Fruit fly (Drosophila melanogaster) whole organism, adult: ENCODE measurements around the gene CG13924.
A peak's percentile ranks its signal among the peaks of the same experiment; 100 is the strongest.

Experiments
- CG11617 ChIP-seq: fragments of 200-800 bp; sonication (Bioruptor generic); optimal IDR thresholded peaks from 2 replicates; lab custom pipeline; 2017; ENCODE audit warnings: mild to moderate bottlenecking, missing biosample characterization, missing genetic modification reagents, missing genetic modification characterization
- CG12768 ChIP-seq: fragments of 200-800 bp; sonication (Bioruptor generic); optimal IDR thresholded peaks from 2 replicates; lab custom pipeline; 2017; ENCODE audit warnings: missing biosample characterization, missing genetic modification characterization, mild to moderate bottlenecking, moderate library complexity, missing genetic modification reagents
- CG14711 ChIP-seq: fragments of 200-800 bp; sonication (Bioruptor generic); optimal IDR thresholded peaks from 2 replicates; lab custom pipeline; 2018; ENCODE audit warnings: missing biosample characterization, mild to moderate bottlenecking, missing genetic modification characterization, moderate library complexity
- CG1620 ChIP-seq: fragments of 200-800 bp; sonication (Bioruptor generic); optimal IDR thresholded peaks from 2 replicates; lab custom pipeline; 2016; ENCODE audit warnings: missing biosample characterization, missing genetic modification characterization
- CG33017 ChIP-seq: fragments of 200-800 bp; sonication (Bioruptor generic); optimal IDR thresholded peaks from 2 replicates; lab custom pipeline; 2018; ENCODE audit warnings: missing biosample characterization, mild to moderate bottlenecking, missing genetic modification characterization, moderate library complexity
- CG5204 ChIP-seq: fragments of 200-800 bp; sonication (Bioruptor generic); optimal IDR thresholded peaks from 2 replicates; lab custom pipeline; 2016; ENCODE audit warnings: missing biosample characterization, missing genetic modification characterization
- CG7045 ChIP-seq: fragments of 200-800 bp; sonication (Bioruptor generic); optimal IDR thresholded peaks from 2 replicates; lab custom pipeline; 2017; ENCODE audit warnings: missing biosample characterization, mild to moderate bottlenecking, missing genetic modification characterization
- CG7101 ChIP-seq: fragments of 200-800 bp; sonication (Bioruptor generic); optimal IDR thresholded peaks from 2 replicates; lab custom pipeline; 2018; ENCODE audit warnings: missing biosample characterization, mild to moderate bottlenecking, missing genetic modification characterization, moderate library complexity
- Clk ChIP-seq: fragments of 200-800 bp; sonication (Bioruptor generic); optimal IDR thresholded peaks from 2 replicates; lab custom pipeline; 2017; ENCODE audit warnings: missing biosample characterization, missing genetic modification characterization
- Crg-1 ChIP-seq: fragments of 200-800 bp; sonication (Bioruptor generic); optimal IDR thresholded peaks from 2 replicates; lab custom pipeline; 2016; ENCODE audit warnings: missing biosample characterization, missing genetic modification characterization
- Hr96 ChIP-seq: fragments of 200-800 bp; sonication (Bioruptor generic); optimal IDR thresholded peaks from 2 replicates; lab custom pipeline; 2016; ENCODE audit warnings: missing biosample characterization, missing genetic modification characterization
- Mnt ChIP-seq: fragments of 200-800 bp; sonication (Bioruptor generic); optimal IDR thresholded peaks from 2 replicates; lab custom pipeline; 2016; ENCODE audit warnings: missing biosample characterization, mild to moderate bottlenecking, missing genetic modification characterization
- bab1 ChIP-seq: fragments of 200-800 bp; sonication (Bioruptor generic); optimal IDR thresholded peaks from 3 replicates; lab custom pipeline; 2019; ENCODE audit warnings: missing biosample characterization, mild to moderate bottlenecking, missing genetic modification characterization, moderate library complexity
- cic ChIP-seq: fragments of 200-800 bp; sonication (Bioruptor generic); optimal IDR thresholded peaks from 2 replicates; lab custom pipeline; 2017; ENCODE audit warnings: missing biosample characterization, mild to moderate bottlenecking, missing genetic modification characterization, moderate library complexity
- cnc ChIP-seq, 2 experiments: fragments of >200 bp; optimal IDR thresholded peaks; 2 replicates each; lab custom pipeline; 2017
- kay ChIP-seq: fragments of 200-800 bp; sonication (Bioruptor generic); peaks from one replicate; lab custom pipeline; 2016; ENCODE audit warnings: missing biosample characterization, missing genetic modification characterization, borderline replicate concordance
- ovo ChIP-seq: fragments of 200-800 bp; sonication (Bioruptor generic); optimal IDR thresholded peaks from 2 replicates; lab custom pipeline; 2016; ENCODE audit warnings: missing biosample characterization, missing genetic modification characterization
- pad ChIP-seq: fragments of 200-800 bp; sonication (Bioruptor generic); optimal IDR thresholded peaks from 3 replicates; lab custom pipeline; 2017; ENCODE audit warnings: missing biosample characterization, missing genetic modification characterization, mild to moderate bottlenecking, moderate library complexity, missing genetic modification reagents
- tj ChIP-seq: fragments of 200-800 bp; sonication (Bioruptor generic); optimal IDR thresholded peaks from 3 replicates; lab custom pipeline; 2017; ENCODE audit warnings: missing biosample characterization, mild to moderate bottlenecking, missing genetic modification characterization, moderate library complexity
- toe ChIP-seq: fragments of 200-800 bp; sonication (Bioruptor generic); optimal IDR thresholded peaks from 2 replicates; lab custom pipeline; 2016; ENCODE audit warnings: missing biosample characterization, missing genetic modification characterization

Gene CG13924

DNA sequence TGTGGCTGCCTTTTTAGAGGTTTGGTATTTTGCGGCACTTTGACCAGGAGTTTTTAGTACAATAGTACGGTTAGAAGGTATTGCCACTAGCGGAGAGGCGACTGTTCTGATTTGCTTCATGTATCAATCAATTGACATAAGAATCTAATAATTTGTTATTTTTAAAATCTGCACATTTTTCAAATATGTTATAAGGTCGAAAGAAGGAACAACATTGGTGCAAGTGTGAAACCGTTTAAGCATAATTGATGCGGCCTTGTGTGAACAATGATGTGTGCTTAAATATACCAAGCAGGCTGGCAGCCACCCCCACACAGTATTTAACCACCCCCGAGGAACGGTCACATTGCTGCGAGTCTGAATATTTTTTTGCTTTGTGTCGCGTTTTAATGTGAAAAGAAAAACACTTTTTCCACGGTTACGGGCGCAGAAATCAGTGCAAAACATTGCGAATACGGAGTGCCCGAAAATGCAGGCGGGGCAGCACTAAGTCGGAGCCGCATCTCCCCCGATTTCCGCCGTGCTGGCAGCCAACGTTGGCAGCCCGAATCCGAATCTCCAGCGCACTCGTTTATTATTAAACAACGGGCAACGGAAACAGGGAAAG, 4.6 kb upstream of the CG13924 start, which contains the start of the genes HBS1 and CG12025:
Gene HBS1, minus strand, starts transcription at position 120 of the 607 bp plus-strand sequence.
Gene CG12025, plus strand, starts transcription at position 310 of the 607 bp plus-strand sequence.
- TF ChIP-seq CG1620 (GFP tag; lab: Kevin White, UChicago) = peak; percentile 52
- peak; percentile 36 for TF ChIP-seq CG7101 (tag; lab: Kevin White, UChicago)
- no peak for TF ChIP-seq Crg-1 (GFP tag; lab: Kevin White, UChicago)
- peak; percentile 80 for TF ChIP-seq toe (GFP tag; lab: Kevin White, UChicago)
- TF ChIP-seq CG7045 = peak; percentile 13
- peak; percentile 62 for TF ChIP-seq CG14711 (tag; lab: Kevin White, UChicago)
- peak; percentile 25 for TF ChIP-seq tj (GFP tag; lab: Kevin White, UChicago)
- no peak for TF ChIP-seq cic
- TF ChIP-seq Hr96 (GFP tag; lab: Kevin White, UChicago) = peak; percentile 58
- peak; percentile 18 for TF ChIP-seq pad (GFP tag; lab: Kevin White, UChicago)
- TF ChIP-seq CG12768 (GFP tag; lab: Kevin White, UChicago) = no peak
- peak; percentile 8 for TF ChIP-seq CG33017
- TF ChIP-seq ovo (GFP tag; lab: Kevin White, UChicago) = peak; percentile 19
- TF ChIP-seq bab1 (GFP tag; lab: Kevin White, UChicago) = peak; percentile 38
- TF ChIP-seq Mnt = peak; percentile 51

- TF ChIP-seq Clk (GFP tag; lab: Kevin White, UChicago) (no peak), CG1620 (GFP tag; lab: Kevin White, UChicago) (no peak), CG7045 (no peak), CG7101 (tag; lab: Kevin White, UChicago) (no peak), CG14711 (tag; lab: Kevin White, UChicago) (no peak), ovo (GFP tag; lab: Kevin White, UChicago) (no peak), CG5204 (GFP tag; lab: Kevin White, UChicago) (no peak), toe (GFP tag; lab: Kevin White, UChicago) (no peak), CG11617 (no peak), Mnt (no peak), kay (GFP tag; lab: Kevin White, UChicago) (no peak), pad (GFP tag; lab: Kevin White, UChicago) (no peak), Crg-1 (GFP tag; lab: Kevin White, UChicago) (no peak)
These were observed 3.6 kb upstream of the CG13924 start for dm6 chr3L:1866021-1866811.

DNA sequence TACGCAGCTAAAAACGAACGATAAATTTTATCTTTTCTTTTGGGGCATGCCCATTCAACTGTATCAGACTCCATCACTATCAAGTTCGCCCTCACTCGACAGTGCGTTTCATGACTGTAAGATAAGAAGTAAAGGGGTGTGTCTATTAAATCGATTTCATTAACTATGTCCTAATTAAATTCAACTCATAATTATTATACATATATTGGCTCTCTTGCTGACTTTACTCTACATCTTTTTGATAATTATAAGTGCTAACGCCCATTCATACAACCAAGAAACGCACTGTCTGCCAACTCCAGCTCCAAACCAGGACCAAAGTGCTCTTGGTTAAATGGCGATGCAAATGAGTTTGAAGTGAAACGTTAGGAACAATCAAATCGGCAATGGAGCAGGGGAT, 978 bp upstream of the CG13924 start:
- TF ChIP-seq tj (GFP tag; lab: Kevin White, UChicago) = no peak
- TF ChIP-seq kay (GFP tag; lab: Kevin White, UChicago) = no peak
- TF ChIP-seq bab1 (GFP tag; lab: Kevin White, UChicago) = peak; percentile 18
- TF ChIP-seq CG5204 (GFP tag; lab: Kevin White, UChicago) = no peak
- no peak for TF ChIP-seq ovo (GFP tag; lab: Kevin White, UChicago)

- peak; percentile 63 for TF ChIP-seq bab1 (GFP tag; lab: Kevin White, UChicago)
- peak; percentile 56 for TF ChIP-seq CG7045
- peak; percentile 60 for TF ChIP-seq Mnt
- peak; percentile 44 for TF ChIP-seq CG14711 (tag; lab: Kevin White, UChicago)
- no peak for TF ChIP-seq ovo (GFP tag; lab: Kevin White, UChicago)
- peak; percentile 50 for TF ChIP-seq CG11617
- TF ChIP-seq CG12768 (GFP tag; lab: Kevin White, UChicago) = no peak
- peak; percentile 31 for TF ChIP-seq Crg-1 (GFP tag; lab: Kevin White, UChicago)
These were observed 6.4 kb downstream of the CG13924 start, which contains the start of gene dre4 for dm6 chr3L:1876215-1876625. TSS of gene dre4 (minus strand) at chr3L:1876312.

dm6 chr3L:1880692-1881091, 10.9 kb downstream of the CG13924 start:
- TF ChIP-seq CG7045 (peak; percentile 38), ovo (GFP tag; lab: Kevin White, UChicago) (no peak), CG12768 (GFP tag; lab: Kevin White, UChicago) (peak; percentile 36), kay (GFP tag; lab: Kevin White, UChicago) (no peak), CG7101 (tag; lab: Kevin White, UChicago) (no peak), CG33017 (no peak), Clk (GFP tag; lab: Kevin White, UChicago) (peak; percentile 21), bab1 (GFP tag; lab: Kevin White, UChicago) (no peak)

DNA sequence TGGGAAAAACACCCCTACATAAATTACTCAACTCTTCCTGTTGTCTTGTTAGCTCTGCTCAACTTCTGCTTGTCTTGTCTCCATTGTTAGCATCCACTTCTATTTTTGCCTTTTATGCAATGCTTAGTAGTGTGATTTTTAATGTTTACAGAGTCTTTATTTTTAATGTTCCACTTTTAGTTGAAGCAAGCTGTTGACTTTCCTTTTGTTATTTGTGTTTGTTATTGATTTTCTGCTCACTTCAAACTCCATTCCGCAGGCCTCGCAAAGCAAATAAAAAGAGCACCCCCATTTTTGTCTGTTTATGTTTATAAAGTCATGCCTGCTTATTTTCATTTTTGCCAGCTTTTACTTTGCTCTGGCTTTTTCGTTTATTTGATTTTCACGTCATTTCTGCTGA, 12.1 kb downstream of the CG13924 start:
- TF ChIP-seq CG1620 (GFP tag; lab: Kevin White, UChicago) = no peak
- no peak for TF ChIP-seq Clk (GFP tag; lab: Kevin White, UChicago)
- no peak for TF ChIP-seq cic
- TF ChIP-seq cnc (optimal IDR thresholded peaks at IDR 0.05; lab: Kevin White, UChicago) = no peak
- TF ChIP-seq CG7045 = no peak
- no peak for TF ChIP-seq Hr96 (GFP tag; lab: Kevin White, UChicago)
- no peak for TF ChIP-seq CG11617
- TF ChIP-seq toe (GFP tag; lab: Kevin White, UChicago) = no peak
- TF ChIP-seq pad (GFP tag; lab: Kevin White, UChicago) = no peak
- TF ChIP-seq CG12768 (GFP tag; lab: Kevin White, UChicago) = no peak
